In the genomic region with DNA sequence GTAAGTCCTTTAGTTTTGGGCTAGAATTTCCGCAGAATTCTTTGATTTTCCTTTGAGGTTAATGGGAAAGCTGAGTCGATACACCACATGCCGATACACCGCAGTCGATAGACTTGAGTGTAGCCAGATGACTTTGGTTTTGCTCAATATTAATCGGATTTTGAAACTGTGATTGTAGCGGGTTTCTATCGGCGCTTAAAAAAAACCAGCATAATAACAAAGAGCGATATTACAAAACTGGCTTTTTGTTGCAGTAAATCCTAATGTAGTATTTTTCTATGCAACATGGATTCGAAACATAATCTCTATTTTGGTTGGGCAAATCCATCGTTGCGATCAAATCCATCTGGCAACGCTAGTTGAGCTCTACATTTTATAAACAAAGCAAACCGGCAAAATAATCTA, we compare ENCODE assay signal across 3 fruit fly cellular contexts.
TF ChIP-seq lines count a peak whose summit lies in the region.

Gene Polr3D, minus strand, starts transcription at position 116 of the 405 bp plus-strand sequence.
Gene mus304, plus strand, starts transcription at position 356 of the 405 bp plus-strand sequence.

TF ChIP-seq in whole organism, adult, 20 proteins besides CTCF, POLR2A, EP300 and RAD21 (continued from another document):
- TF ChIP-seq Crg-1 (GFP tag; optimal IDR thresholded peaks at IDR 0.05; lab: Kevin White, UChicago) (peak; percentile 40), cnc (optimal IDR thresholded peaks at IDR 0.05; lab: Kevin White, UChicago) (no peak), CG11617 (GFP tag; optimal IDR thresholded peaks at IDR 0.05; lab: Kevin White, UChicago) (peak; percentile 7)

TF ChIP-seq in whole organism, embryonic, 481 proteins besides CTCF, POLR2A, EP300 and RAD21 (continued from another document and continues in another):
- TF ChIP-seq CG7372 (GFP tag; IDR thresholded peaks at IDR 0.05; lab: Robert Waterston, UW): peak; percentile 28; the same call in 1 of the 2 replicates
- TF ChIP-seq Nf-YC (tag; optimal IDR thresholded peaks at IDR 0.05; lab: Kevin White, UChicago): peak; percentile 42
- no peak for TF ChIP-seq CG17912 (GFP tag; optimal IDR thresholded peaks at IDR 0.05; lab: Kevin White, UChicago)
- TF ChIP-seq ken (GFP tag; IDR thresholded peaks at IDR 0.05; lab: Robert Waterston, UW): no peak
- TF ChIP-seq CG14860 (GFP tag; IDR thresholded peaks at IDR 0.05; lab: Robert Waterston, UW; ENCODE audit: partially characterized antibody): no peak
- peak; percentile 20 for TF ChIP-seq CG9797 (GFP tag; optimal IDR thresholded peaks at IDR 0.05; lab: Kevin White, UChicago)
- TF ChIP-seq CG11085 (GFP tag; IDR thresholded peaks at IDR 0.05; lab: Robert Waterston, UW): no peak
- no peak for TF ChIP-seq Hand (GFP tag; optimal IDR thresholded peaks at IDR 0.05; lab: Kevin White, UChicago)
- peak; percentile 14 for TF ChIP-seq CG13775 (GFP tag; optimal IDR thresholded peaks at IDR 0.05; lab: Kevin White, UChicago)
- TF ChIP-seq CG11504 (tag; optimal IDR thresholded peaks at IDR 0.05; lab: Kevin White, UChicago): peak; percentile 33
- TF ChIP-seq tin (GFP tag; optimal IDR thresholded peaks at IDR 0.05; lab: Kevin White, UChicago): peak; percentile 18
- no peak for TF ChIP-seq CG9727 (GFP tag; optimal IDR thresholded peaks at IDR 0.05; lab: Kevin White, UChicago)
- TF ChIP-seq Nf-YA (GFP tag; IDR thresholded peaks at IDR 0.05; lab: Robert Waterston, UW): no peak
- peak; percentile 14 for TF ChIP-seq unpg (GFP tag; optimal IDR thresholded peaks at IDR 0.05; lab: Kevin White, UChicago)
- TF ChIP-seq zfh2 (GFP tag; optimal IDR thresholded peaks at IDR 0.05; lab: Kevin White, UChicago): no peak
- TF ChIP-seq cas (GFP tag; IDR thresholded peaks at IDR 0.05; lab: Robert Waterston, UW): no peak
- TF ChIP-seq Sry-δ (GFP tag; optimal IDR thresholded peaks at IDR 0.05; lab: Kevin White, UChicago): peak; percentile 75
- no peak for TF ChIP-seq corto (GFP tag; optimal IDR thresholded peaks at IDR 0.05; lab: Kevin White, UChicago)
- TF ChIP-seq crol (GFP tag; IDR thresholded peaks at IDR 0.05; lab: Robert Waterston, UW): no peak
- TF ChIP-seq vvl (GFP tag; IDR thresholded peaks at IDR 0.05; lab: Robert Waterston, UW): no peak
- no peak for TF ChIP-seq E2f1 (GFP tag; IDR thresholded peaks at IDR 0.05; lab: Robert Waterston, UW)
- TF ChIP-seq Ravus (GFP tag; IDR thresholded peaks at IDR 0.05; lab: Robert Waterston, UW): no peak
- no peak for TF ChIP-seq CG17612 (GFP tag; IDR thresholded peaks at IDR 0.05; lab: Robert Waterston, UW)
- TF ChIP-seq CG32767 (GFP tag; IDR thresholded peaks at IDR 0.05; lab: Robert Waterston, UW): no peak
- TF ChIP-seq CG10366 (GFP tag; IDR thresholded peaks at IDR 0.05; lab: Robert Waterston, UW): no peak
- peak; percentile 10 for TF ChIP-seq slp2 (GFP tag; optimal IDR thresholded peaks at IDR 0.05; lab: Kevin White, UChicago)
- TF ChIP-seq slou (GFP tag; optimal IDR thresholded peaks at IDR 0.05; lab: Kevin White, UChicago): no peak
- TF ChIP-seq CG17328 (GFP tag; IDR thresholded peaks at IDR 0.05; lab: Robert Waterston, UW): no peak
- TF ChIP-seq br (optimal IDR thresholded peaks at IDR 0.05; lab: Kevin White, UChicago): no peak
- no peak for TF ChIP-seq CG11696 (GFP tag; IDR thresholded peaks at IDR 0.05; lab: Robert Waterston, UW)
- no peak for TF ChIP-seq CG1602 (GFP tag; optimal IDR thresholded peaks at IDR 0.05; lab: Kevin White, UChicago)
- TF ChIP-seq odd (GFP tag; optimal IDR thresholded peaks at IDR 0.05; lab: Kevin White, UChicago): no peak
- no peak for TF ChIP-seq Atf-2 (GFP tag; optimal IDR thresholded peaks at IDR 0.05; lab: Kevin White, UChicago)
- TF ChIP-seq Gug (GFP tag; IDR thresholded peaks at IDR 0.05; lab: Robert Waterston, UW): no peak
- peak; percentile 21 for TF ChIP-seq Antp (GFP tag; optimal IDR thresholded peaks at IDR 0.05; lab: Kevin White, UChicago)
- TF ChIP-seq scrt (GFP tag; optimal IDR thresholded peaks at IDR 0.05; lab: Kevin White, UChicago): no peak
- TF ChIP-seq CG15011 (GFP tag; optimal IDR thresholded peaks at IDR 0.05; lab: Kevin White, UChicago): no peak
- TF ChIP-seq CG10274 (GFP tag; optimal IDR thresholded peaks at IDR 0.05; lab: Kevin White, UChicago): no peak
- TF ChIP-seq hth (optimal IDR thresholded peaks at IDR 0.05; lab: Kevin White, UChicago): no peak
- TF ChIP-seq dmrt11E (tag; optimal IDR thresholded peaks at IDR 0.05; lab: Kevin White, UChicago): no peak
- no peak for TF ChIP-seq CG11695 (GFP tag; IDR thresholded peaks at IDR 0.05; lab: Robert Waterston, UW)
- no peak for TF ChIP-seq CG33213 (GFP tag; optimal IDR thresholded peaks at IDR 0.05; lab: Kevin White, UChicago)
- TF ChIP-seq Hr39 (optimal IDR thresholded peaks at IDR 0.05; lab: Kevin White, UChicago): no peak
- no peak for TF ChIP-seq NK7.1 (GFP tag; optimal IDR thresholded peaks at IDR 0.05; lab: Kevin White, UChicago)
- no peak for TF ChIP-seq CG1647 (GFP tag; optimal IDR thresholded peaks at IDR 0.05; lab: Kevin White, UChicago)
- TF ChIP-seq CG2199 (GFP tag; IDR thresholded peaks at IDR 0.05; lab: Robert Waterston, UW): no peak
- no peak for TF ChIP-seq zfh1 (GFP tag; IDR thresholded peaks at IDR 0.05; lab: Robert Waterston, UW)
- no peak for TF ChIP-seq pum (GFP tag; optimal IDR thresholded peaks at IDR 0.05; lab: Kevin White, UChicago)
- TF ChIP-seq Awh (GFP tag; IDR thresholded peaks at IDR 0.05; lab: Robert Waterston, UW): no peak
- no peak for TF ChIP-seq Blimp-1 (GFP tag; optimal IDR thresholded peaks at IDR 0.05; lab: Kevin White, UChicago)
- TF ChIP-seq CG31224 (GFP tag; IDR thresholded peaks at IDR 0.05; lab: Robert Waterston, UW): no peak
- no peak for TF ChIP-seq Xrp1 (GFP tag; IDR thresholded peaks at IDR 0.05; lab: Robert Waterston, UW)
- TF ChIP-seq nerfin-1 (tag; optimal IDR thresholded peaks at IDR 0.05; lab: Kevin White, UChicago): peak; percentile 93
- no peak for TF ChIP-seq ato (GFP tag; IDR thresholded peaks at IDR 0.05; lab: Robert Waterston, UW; ENCODE audit: partially characterized antibody)
- peak; percentile 1 for TF ChIP-seq Nf-YB (GFP tag; optimal IDR thresholded peaks at IDR 0.05; lab: Kevin White, UChicago)
- TF ChIP-seq CG3281 (GFP tag; optimal IDR thresholded peaks at IDR 0.05; lab: Kevin White, UChicago): no peak
- no peak for TF ChIP-seq CG15479 (GFP tag; optimal IDR thresholded peaks at IDR 0.05; lab: Kevin White, UChicago)
- TF ChIP-seq chif (GFP tag; optimal IDR thresholded peaks at IDR 0.05; lab: Kevin White, UChicago): no peak
- TF ChIP-seq mam (GFP tag; optimal IDR thresholded peaks at IDR 0.05; lab: Kevin White, UChicago): no peak
- TF ChIP-seq eyg (GFP tag; optimal IDR thresholded peaks at IDR 0.05; lab: Kevin White, UChicago): no peak
- TF ChIP-seq Med (GFP tag; lab: Kevin White, UChicago): peak; percentile 67
- TF ChIP-seq bsh (GFP tag; optimal IDR thresholded peaks at IDR 0.05; lab: Kevin White, UChicago): no peak
- no peak for TF ChIP-seq Lpt (GFP tag; optimal IDR thresholded peaks at IDR 0.05; lab: Kevin White, UChicago)
- no peak; the same call in 2 of the 3 replicates for TF ChIP-seq zen2 (GFP tag; IDR thresholded peaks at IDR 0.05; lab: Robert Waterston, UW; ENCODE audit: partially characterized antibody)
- TF ChIP-seq Doc3 (GFP tag; IDR thresholded peaks at IDR 0.05; lab: Robert Waterston, UW; ENCODE audit: partially characterized antibody): peak; percentile 57; the same call in 2 of the 3 replicates

TF ChIP-seq in whole organism, wandering third instar larva, 38 proteins besides CTCF, POLR2A, EP300 and RAD21 (continued from another document):
- no peak for TF ChIP-seq Dif (GFP tag; optimal IDR thresholded peaks at IDR 0.05; lab: Kevin White, UChicago; ENCODE audit: partially characterized antibody)
